Fruit fly (Drosophila melanogaster) Kc167 (cell line): Measurements from ENCODE around the gene CG42249.

Experiments used
- Myc ChIP-seq: fragments of >200 bp; optimal IDR thresholded peaks from 2 replicates; lab custom pipeline; 2017; ENCODE audit warnings: missing external identifiers
- Sin3A ChIP-seq: fragments of >200 bp; optimal IDR thresholded peaks from 2 replicates; lab custom pipeline; 2018; ENCODE audit warnings: missing external identifiers
- h ChIP-seq: fragments of >200 bp; optimal IDR thresholded peaks from 3 replicates; lab custom pipeline; 2018; ENCODE audit warnings: missing external identifiers
- insv ChIP-seq: fragments of >200 bp; optimal IDR thresholded peaks from 3 replicates; lab custom pipeline; 2018; ENCODE audit warnings: missing external identifiers
- psq ChIP-seq: fragments of >200 bp; optimal IDR thresholded peaks from 2 replicates; lab custom pipeline; 2017; ENCODE audit warnings: missing external identifiers
- ttk ChIP-seq: sonication (Bioruptor generic); optimal IDR thresholded peaks from 2 replicates; lab custom pipeline; 2017; ENCODE audit warnings: missing external identifiers

CG42249 gene

DNA sequence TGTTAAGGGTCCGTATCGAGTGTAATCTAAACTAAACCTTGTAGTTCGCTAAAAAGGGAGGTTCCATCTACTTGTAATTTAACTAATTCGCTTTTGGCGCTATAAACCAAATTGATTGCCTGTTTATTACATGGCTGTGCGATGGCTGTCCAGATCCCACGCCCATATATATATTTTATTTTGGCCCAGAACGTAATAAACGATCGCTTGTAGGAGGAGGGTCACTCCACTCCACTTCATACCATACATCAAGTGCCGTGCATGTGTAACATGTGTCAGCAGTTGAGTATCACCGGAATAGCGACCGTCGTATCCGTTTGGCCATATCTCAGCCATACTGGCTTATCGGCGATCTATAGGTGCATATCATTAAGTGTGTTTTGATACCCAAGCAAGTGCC is 797 bp upstream of the CG42249 start:
- TF ChIP-seq ttk (lab: Kevin White, UChicago) (no peak), Myc (lab: Kevin White, UChicago) (no peak), Sin3A (no peak), psq (lab: Kevin White, UChicago) (no peak), insv (lab: Kevin White, UChicago) (no peak), h (no peak)

- TF ChIP-seq Myc (lab: Kevin White, UChicago) (no peak), psq (lab: Kevin White, UChicago) (peak; percentile 75), ttk (lab: Kevin White, UChicago) (no peak)
These were observed 12.2 kb downstream of the CG42249 start, which contains the start of gene Hsp60A for dm6 chrX:11108148-11108844. TSS of gene Hsp60A (plus strand) at chrX:11108482.

DNA sequence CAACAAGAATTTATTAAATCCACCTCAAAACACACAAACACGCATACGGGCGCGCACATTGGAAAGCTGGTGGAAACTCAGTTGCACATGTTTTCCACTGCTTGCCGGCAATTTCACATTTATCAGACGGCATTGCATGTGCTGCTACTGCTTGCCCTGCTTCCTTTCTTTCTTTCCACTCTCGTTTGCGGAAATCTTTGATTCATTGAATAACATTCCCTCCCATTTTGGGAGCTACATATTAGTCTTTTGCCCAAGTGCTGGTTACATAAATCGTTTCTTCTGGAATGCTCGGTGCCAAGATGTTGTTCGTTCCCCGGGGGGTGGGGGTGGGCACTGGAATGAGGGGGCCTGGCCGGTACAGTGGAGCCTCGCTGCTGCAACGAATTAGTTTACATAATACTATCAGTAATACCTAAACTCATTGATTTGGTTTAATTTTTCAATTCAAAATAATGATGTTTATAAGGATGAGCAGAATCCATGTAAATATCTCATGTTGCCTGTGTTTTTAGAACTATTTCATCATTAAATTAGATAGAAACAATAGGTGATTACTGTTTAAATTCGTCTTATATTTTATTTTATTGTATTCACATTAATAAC is 12.9 kb downstream of the CG42249 start:
- TF ChIP-seq Sin3A (no peak), h (no peak), ttk (lab: Kevin White, UChicago) (no peak), Myc (lab: Kevin White, UChicago) (no peak), insv (lab: Kevin White, UChicago) (no peak), psq (lab: Kevin White, UChicago) (no peak)

- TF ChIP-seq Sin3A = no peak
- no peak for TF ChIP-seq insv (lab: Kevin White, UChicago)
- TF ChIP-seq Myc (lab: Kevin White, UChicago) = no peak
- TF ChIP-seq ttk (lab: Kevin White, UChicago) = no peak
- no peak for TF ChIP-seq psq (lab: Kevin White, UChicago)
- no peak for TF ChIP-seq h
These were observed 13.6 kb downstream of the CG42249 start for dm6 chrX:11109670-11110069.

DNA sequence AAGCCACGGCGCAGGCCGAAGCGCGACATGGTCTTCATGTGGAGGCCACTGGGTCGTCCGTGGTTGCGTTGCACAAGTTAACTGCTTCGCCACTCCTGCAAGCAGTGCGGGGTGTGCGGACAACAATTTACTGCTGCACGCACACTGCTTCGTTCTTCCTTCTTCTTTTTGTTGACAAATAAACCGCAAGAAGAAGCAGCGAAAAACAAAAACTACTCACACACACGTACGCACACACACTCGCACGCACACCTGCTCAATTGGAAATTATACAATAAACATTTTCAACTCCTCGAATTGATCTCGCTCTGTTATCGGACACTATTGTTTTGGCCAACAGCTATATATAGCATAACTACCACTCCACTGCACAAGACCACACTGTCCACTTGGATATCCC is 27.5 kb downstream of the CG42249 start:
- TF ChIP-seq insv (lab: Kevin White, UChicago) = no peak
- no peak for TF ChIP-seq psq (lab: Kevin White, UChicago)
- TF ChIP-seq Myc (lab: Kevin White, UChicago) = no peak
- TF ChIP-seq ttk (lab: Kevin White, UChicago) = no peak
- no peak for TF ChIP-seq h
- no peak for TF ChIP-seq Sin3A

DNA sequence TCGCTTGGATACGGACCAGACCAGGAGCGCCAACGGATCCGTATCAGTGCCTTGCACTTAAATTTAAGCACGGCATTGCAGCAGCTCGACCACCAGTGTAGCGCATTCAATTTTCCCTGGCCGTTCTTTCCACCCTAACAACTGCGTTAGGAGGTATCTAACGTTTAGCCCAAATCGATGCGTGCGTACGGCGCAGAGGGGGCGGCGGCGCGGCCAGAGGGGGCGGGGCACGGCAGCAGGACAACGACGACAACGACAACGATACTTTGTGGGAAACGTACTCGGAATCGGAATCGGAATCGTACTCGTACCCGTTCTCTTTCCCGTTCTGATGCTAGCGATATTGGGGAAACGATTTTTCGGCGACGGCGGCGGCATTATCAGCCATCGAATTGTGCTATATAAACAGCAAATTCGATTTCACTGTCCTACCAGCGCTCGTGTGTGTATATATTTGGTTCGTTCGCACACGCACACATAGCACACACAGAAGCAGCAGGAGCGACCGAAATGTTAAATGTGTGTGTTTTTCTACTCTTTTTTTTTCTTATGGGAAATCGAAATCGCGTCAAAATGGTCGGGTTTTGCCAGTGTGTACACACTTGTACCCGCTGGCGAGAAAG is 28.2 kb downstream of the CG42249 start, which contains the start of gene CG11122:
TSS of gene CG11122 (minus strand) at position 601 of the 623 bp plus-strand sequence.
- TF ChIP-seq Myc (lab: Kevin White, UChicago) (no peak), h (no peak), ttk (lab: Kevin White, UChicago) (no peak), psq (lab: Kevin White, UChicago) (no peak), Sin3A (no peak), insv (lab: Kevin White, UChicago) (no peak)

- TF ChIP-seq ttk (lab: Kevin White, UChicago) (no peak), psq (lab: Kevin White, UChicago) (no peak), Sin3A (no peak), Myc (lab: Kevin White, UChicago) (no peak), insv (lab: Kevin White, UChicago) (no peak), h (no peak)
These were observed 28.9 kb downstream of the CG42249 start, which contains the start of gene Rpt3 for dm6 chrX:11124749-11125508. TSS of gene Rpt3 (plus strand) at chrX:11125101.

- TF ChIP-seq insv (lab: Kevin White, UChicago) (no peak), ttk (lab: Kevin White, UChicago) (no peak), Myc (lab: Kevin White, UChicago) (no peak), h (no peak), Sin3A (no peak), psq (lab: Kevin White, UChicago) (no peak)
These were observed 32.8 kb downstream of the CG42249 start, which contains the start of gene SrpRalpha for dm6 chrX:11128828-11129227. TSS of gene SrpRalpha (minus strand) at chrX:11129087.

DNA sequence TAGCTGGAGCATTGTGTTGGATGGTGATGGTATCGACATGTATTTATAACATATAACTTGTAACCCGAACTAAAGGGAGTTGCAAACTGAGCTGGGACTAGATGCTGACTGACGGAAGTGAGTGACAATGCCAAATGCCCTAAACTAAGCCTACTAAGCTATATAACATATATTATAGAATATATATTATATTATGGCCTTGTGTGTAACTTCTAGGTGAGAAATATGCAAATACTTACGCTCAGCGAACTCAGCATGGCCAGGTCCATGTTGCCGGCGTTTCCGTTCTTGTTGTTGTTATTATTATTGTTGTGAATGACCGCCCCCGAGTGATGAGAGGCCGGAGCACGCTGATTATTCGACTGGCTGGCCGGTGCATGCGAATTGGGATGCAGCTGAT is 36.2 kb downstream of the CG42249 start, which contains the start of gene CG44385:
TSS of gene CG44385 (minus strand) at position 101 of the 400 bp plus-strand sequence.
- TF ChIP-seq Myc (lab: Kevin White, UChicago) (no peak), h (no peak), ttk (lab: Kevin White, UChicago) (no peak), insv (lab: Kevin White, UChicago) (no peak), Sin3A (no peak), psq (lab: Kevin White, UChicago) (no peak)

DNA sequence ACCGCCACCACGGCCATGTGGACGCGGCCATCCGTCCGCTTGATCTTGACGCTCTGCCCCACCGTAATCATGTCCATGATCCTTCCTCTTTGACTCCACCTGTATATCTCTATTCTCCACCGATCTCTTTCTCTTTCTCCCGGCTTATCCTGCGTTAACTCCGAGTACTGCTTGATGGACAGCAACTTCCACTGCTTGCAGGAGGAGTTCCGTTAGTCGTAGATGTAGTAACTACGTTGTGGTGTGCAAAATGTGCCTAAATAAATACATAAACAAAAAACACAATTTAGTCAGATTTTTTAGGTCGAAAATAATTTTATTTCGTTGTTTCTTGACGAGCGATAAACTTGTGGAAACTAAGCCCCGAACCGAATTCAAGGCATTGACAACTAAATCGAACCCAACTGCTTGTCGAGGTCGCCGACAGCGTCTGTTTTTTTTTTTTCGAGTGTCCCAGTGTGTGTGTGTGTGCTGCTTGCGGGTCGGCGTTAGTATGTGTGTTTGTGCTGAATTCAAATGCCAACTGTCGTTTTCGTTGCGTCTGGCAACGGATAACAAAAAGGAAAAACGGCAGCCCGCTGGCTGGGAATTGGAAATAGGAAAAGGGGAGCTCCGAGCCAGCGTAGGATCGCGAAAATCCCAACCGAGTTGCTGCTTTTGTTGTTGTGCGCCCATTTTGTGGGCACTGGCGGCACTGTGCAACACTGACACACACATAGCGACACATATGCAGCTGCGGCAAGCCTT is 39.9 kb downstream of the CG42249 start:
- TF ChIP-seq psq (lab: Kevin White, UChicago) = no peak
- no peak for TF ChIP-seq ttk (lab: Kevin White, UChicago)
- no peak for TF ChIP-seq Myc (lab: Kevin White, UChicago)
- no peak for TF ChIP-seq h
- no peak for TF ChIP-seq Sin3A
- TF ChIP-seq insv (lab: Kevin White, UChicago) = no peak
